Worm (Caenorhabditis elegans) whole organism, mixed stage, embryonic: Measurements from ENCODE around the gene ugt-51.

Experiments used
- elt-1 ChIP-seq: sonication (generic microtip); optimal IDR thresholded peaks from 2 replicates; lab custom pipeline; 2017; ENCODE audit warnings: missing genetic modification characterization, mild to moderate bottlenecking, missing compliant biosample characterization, antibody characterized with exemption, moderate library complexity, borderline replicate concordance; ENCODE audit not compliant: insufficient read depth
- elt-3 ChIP-seq: fragments of 150-350 bp; optimal IDR thresholded peaks from 2 replicates; lab custom pipeline; 2014; ENCODE audit warnings: missing biosample characterization, missing genetic modification characterization
- lin-32 ChIP-seq: fragments of 200-800 bp; sonication (Bioruptor generic); optimal IDR thresholded peaks from 2 replicates; lab custom pipeline; 2018; ENCODE audit warnings: mild to moderate bottlenecking, missing genetic modification characterization, missing compliant biosample characterization
- mab-5 ChIP-seq: fragments of 150-350 bp; optimal IDR thresholded peaks from 2 replicates; lab custom pipeline; 2014; ENCODE audit warnings: missing biosample characterization, missing genetic modification characterization
- nhr-12 ChIP-seq: fragments of 150-350 bp; optimal IDR thresholded peaks from 2 replicates; lab custom pipeline; 2014; ENCODE audit warnings: missing biosample characterization, missing genetic modification characterization
- nhr-237 ChIP-seq: fragments of 150-350 bp; optimal IDR thresholded peaks from 2 replicates; lab custom pipeline; 2014; ENCODE audit warnings: missing biosample characterization, missing genetic modification characterization
- nhr-28 ChIP-seq: fragments of 150-350 bp; optimal IDR thresholded peaks from 2 replicates; lab custom pipeline; 2014; ENCODE audit warnings: missing biosample characterization, missing genetic modification characterization
- snpc-4 ChIP-seq: fragments of 150-350 bp; optimal IDR thresholded peaks from 2 replicates; lab custom pipeline; 2014; ENCODE audit warnings: missing biosample characterization, missing genetic modification characterization
- unc-39 ChIP-seq: fragments of 150-350 bp; optimal IDR thresholded peaks from 2 replicates; lab custom pipeline; 2014; ENCODE audit warnings: missing biosample characterization, missing genetic modification characterization

DNA sequence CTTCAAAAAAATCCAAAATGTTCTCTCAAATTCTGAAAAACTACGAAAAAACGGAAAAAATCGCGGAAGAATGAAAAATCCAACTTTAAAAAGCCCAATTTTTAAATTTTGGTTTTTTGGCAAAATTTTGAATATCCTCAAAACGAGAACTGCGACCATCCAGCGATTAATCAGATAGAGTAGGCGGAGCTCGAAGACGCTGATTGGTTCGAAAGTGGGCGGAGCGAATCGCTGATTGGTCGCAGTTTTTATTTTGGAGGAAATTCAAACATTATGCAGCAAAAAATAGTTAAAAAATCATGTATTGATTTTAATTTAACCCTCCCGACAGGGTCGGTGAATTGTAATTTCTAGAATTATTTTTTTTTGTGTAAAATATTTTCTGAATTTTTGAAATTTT is 36.6 kb upstream of the ugt-51 start:
- TF ChIP-seq elt-3 (tag; lab: Kevin White, UChicago): no peak
- no peak for TF ChIP-seq unc-39
- TF ChIP-seq nhr-12: no peak
- no peak for TF ChIP-seq elt-1 (tag; lab: Kevin White, UChicago)
- no peak for TF ChIP-seq nhr-28
- TF ChIP-seq snpc-4 (tag; lab: Kevin White, UChicago): no peak
- no peak for TF ChIP-seq lin-32 (GFP tag; lab: Kevin White, UChicago)
- TF ChIP-seq mab-5: no peak
- TF ChIP-seq nhr-237: no peak
